Worm (Caenorhabditis elegans) whole organism, young adult: ENCODE results near the gene F46C3.7.

Experiments
- B0035.1 ChIP-seq: sonication (generic microtip); optimal IDR thresholded peaks from 2 replicates; lab custom pipeline; 2016; ENCODE audit warnings: missing genetic modification characterization, mild to moderate bottlenecking, missing compliant biosample characterization, missing genotype, missing genetic modification reagents
- C17E4.6 ChIP-seq: fragments of 200-800 bp; sonication (Bioruptor generic); IDR thresholded peaks from 2 replicates; pipeline ENCODE4 v1.3.6; 2022; ENCODE audit warnings: missing genetic modification reagents, missing genetic modification characterization, missing compliant biosample characterization
- F49E8.2 ChIP-seq: sonication (generic microtip); optimal IDR thresholded peaks from 3 replicates; lab custom pipeline; 2017; ENCODE audit warnings: missing genetic modification characterization, mild to moderate bottlenecking, missing compliant biosample characterization, antibody characterized with exemption, moderate library complexity; ENCODE audit not compliant: insufficient read depth
- K12H6.12 ChIP-seq: fragments of 200-800 bp; sonication (Bioruptor generic); optimal IDR thresholded peaks from 2 replicates; lab custom pipeline; 2018; ENCODE audit warnings: mild to moderate bottlenecking, missing genetic modification characterization, missing compliant biosample characterization
- T07F8.4 ChIP-seq: sonication (generic microtip); optimal IDR thresholded peaks from 2 replicates; lab custom pipeline; 2016; ENCODE audit warnings: mild to moderate bottlenecking, missing genetic modification characterization, moderate library complexity, missing compliant biosample characterization
- atf-7 ChIP-seq: sonication (generic microtip); optimal IDR thresholded peaks from 2 replicates; lab custom pipeline; 2017; ENCODE audit warnings: mild to moderate bottlenecking, missing genetic modification characterization, missing compliant biosample characterization
- bed-2 ChIP-seq: fragments of 200-800 bp; sonication (Bioruptor generic); IDR thresholded peaks from 2 replicates; pipeline ENCODE4 v1.3.6; 2022; ENCODE audit warnings: missing genetic modification reagents, missing genetic modification characterization, missing compliant biosample characterization
- cebp-1 ChIP-seq, 2 experiments: fragments of 200-800 bp in 1 of 2; sonication (Bioruptor generic) in 1 of 2; sonication (generic microtip) in 1 of 2; IDR thresholded peaks in 1 of 2; optimal IDR thresholded peaks in 1 of 2; 2 replicates each; pipeline versions ENCODE4 v1.3.6 to Lab custom; 2017 to 2022; ENCODE audit warnings: missing compliant biosample characterization in 2 of 2, missing genetic modification characterization in 2 of 2, mild to moderate bottlenecking in 1 of 2, missing genetic modification reagents in 1 of 2, moderate library complexity in 1 of 2
- dox-1 ChIP-seq: fragments of 200-800 bp; sonication (Bioruptor generic); IDR thresholded peaks from 2 replicates; pipeline ENCODE4 v1.3.6; 2022; ENCODE audit warnings: missing genetic modification reagents, missing genetic modification characterization, missing compliant biosample characterization
- ets-4 ChIP-seq: fragments of 200-800 bp; sonication (Bioruptor generic); optimal IDR thresholded peaks from 2 replicates; lab custom pipeline; 2018; ENCODE audit warnings: mild to moderate bottlenecking, missing genetic modification characterization, missing compliant biosample characterization
- him-1 ChIP-seq: sonication (generic microtip); optimal IDR thresholded peaks from 2 replicates; lab custom pipeline; 2016; ENCODE audit warnings: missing genotype, missing genetic modification reagents, missing genetic modification characterization, missing compliant biosample characterization
- hlh-12 ChIP-seq: sonication (generic microtip); optimal IDR thresholded peaks from 2 replicates; lab custom pipeline; 2016; ENCODE audit warnings: missing genetic modification characterization, missing compliant biosample characterization
- hlh-26 ChIP-seq: fragments of 200-800 bp; sonication (Bioruptor generic); conservative IDR thresholded peaks from 2 replicates; pipeline ENCODE4 v1.3.6; 2022; ENCODE audit warnings: missing genetic modification reagents, missing genetic modification characterization, missing compliant biosample characterization
- hmg-20 ChIP-seq: fragments of 200-800 bp; sonication (Bioruptor generic); IDR thresholded peaks from 2 replicates; pipeline ENCODE4 v1.3.6; 2022; ENCODE audit warnings: missing genetic modification reagents, missing genetic modification characterization, missing compliant biosample characterization
- hrde-1 ChIP-seq: sonication (generic microtip); optimal IDR thresholded peaks from 2 replicates; lab custom pipeline; 2016; ENCODE audit warnings: missing genetic modification characterization, mild to moderate bottlenecking, missing compliant biosample characterization, moderate library complexity, missing genotype, missing genetic modification reagents, borderline replicate concordance
- hsf-1 ChIP-seq: fragments of 200-800 bp; sonication (Bioruptor generic); IDR thresholded peaks from 2 replicates; pipeline ENCODE4 v1.3.6; 2022; ENCODE audit warnings: missing genetic modification reagents, missing genetic modification characterization, missing compliant biosample characterization
- let-526 ChIP-seq: fragments of 200-800 bp; sonication (Bioruptor generic); IDR thresholded peaks from 2 replicates; pipeline ENCODE4 v1.3.6; 2022; ENCODE audit warnings: missing genetic modification reagents, missing genetic modification characterization, missing compliant biosample characterization
- madf-3 ChIP-seq: fragments of 200-800 bp; sonication (Bioruptor generic); IDR thresholded peaks from 2 replicates; pipeline ENCODE4 v1.3.6; 2022; ENCODE audit warnings: missing genetic modification reagents, missing genetic modification characterization, missing compliant biosample characterization
- mcd-1 ChIP-seq: fragments of 200-800 bp; sonication (Bioruptor generic); IDR thresholded peaks from 2 replicates; pipeline ENCODE4 v1.3.6; 2022; ENCODE audit warnings: missing genetic modification reagents, missing genetic modification characterization, missing compliant biosample characterization
- nfya-2 ChIP-seq: fragments of 200-800 bp; sonication (Bioruptor generic); IDR thresholded peaks from 2 replicates; pipeline ENCODE4 v1.3.6; 2022; ENCODE audit warnings: missing genetic modification reagents, missing genetic modification characterization, missing compliant biosample characterization
- nhr-80 ChIP-seq: sonication (generic microtip); optimal IDR thresholded peaks from 2 replicates; lab custom pipeline; 2016; ENCODE audit warnings: missing genetic modification characterization, missing compliant biosample characterization
- pbrm-1 ChIP-seq: fragments of 200-800 bp; sonication (Bioruptor generic); IDR thresholded peaks from 2 replicates; pipeline ENCODE4 v1.3.6; 2022; ENCODE audit warnings: missing genetic modification reagents, missing genetic modification characterization, missing compliant biosample characterization
- sea-2 ChIP-seq: fragments of 200-800 bp; sonication (Bioruptor generic); IDR thresholded peaks from 2 replicates; pipeline ENCODE4 v1.3.6; 2022; ENCODE audit warnings: missing genetic modification characterization, missing compliant biosample characterization
- snpc-1.1 ChIP-seq: sonication (generic microtip); optimal IDR thresholded peaks from 2 replicates; lab custom pipeline; 2017; ENCODE audit warnings: missing genetic modification characterization, mild to moderate bottlenecking, missing compliant biosample characterization, antibody characterized with exemption, moderate library complexity, missing genotype, missing genetic modification reagents; ENCODE audit not compliant: insufficient read depth
- somi-1 ChIP-seq: fragments of 200-800 bp; sonication (Bioruptor generic); optimal IDR thresholded peaks from 2 replicates; lab custom pipeline; 2018; ENCODE audit warnings: mild to moderate bottlenecking, missing genetic modification characterization, missing compliant biosample characterization
- sptf-2 ChIP-seq: fragments of 200-800 bp; sonication (Bioruptor generic); optimal IDR thresholded peaks from 2 replicates; lab custom pipeline; 2018; ENCODE audit warnings: mild to moderate bottlenecking, missing genetic modification characterization, missing compliant biosample characterization
- xnd-1 ChIP-seq: sonication (generic microtip); optimal IDR thresholded peaks from 2 replicates; lab custom pipeline; 2016; ENCODE audit warnings: missing genotype, missing genetic modification reagents, missing genetic modification characterization, missing compliant biosample characterization
- ztf-25 ChIP-seq: fragments of 200-800 bp; sonication (Bioruptor generic); IDR thresholded peaks from 2 replicates; pipeline ENCODE4 v1.3.6; 2022; ENCODE audit warnings: missing genetic modification reagents, missing genetic modification characterization, missing compliant biosample characterization
- ztf-3 ChIP-seq: fragments of 200-800 bp; sonication (Bioruptor generic); optimal IDR thresholded peaks from 2 replicates; lab custom pipeline; 2018; ENCODE audit warnings: mild to moderate bottlenecking, missing genetic modification characterization, missing compliant biosample characterization
- ztf-6 ChIP-seq: fragments of 200-800 bp; sonication (Bioruptor generic); IDR thresholded peaks from 2 replicates; pipeline ENCODE4 v1.3.6; 2022; ENCODE audit warnings: missing genetic modification reagents, missing genetic modification characterization, missing compliant biosample characterization

The F46C3.7 gene

ce11 chrX:11446535-11446934 lies 6.7 kb downstream of the F46C3.7 start, which contains the start of gene igeg-2:
Gene igeg-2, minus strand, starts transcription at chrX:11446635.
- TF ChIP-seq sea-2 (GFP tag; lab: Robert Waterston, UW) (no peak), let-526 (no peak), ztf-6 (GFP tag; lab: Robert Waterston, UW) (no peak), F49E8.2 (no peak), T07F8.4 (no peak), him-1 (no peak), pbrm-1 (GFP tag; lab: Robert Waterston, UW) (no peak), B0035.1 (tag; lab: Kevin White, UChicago) (no peak), mcd-1 (GFP tag; lab: Robert Waterston, UW) (no peak), ztf-25 (GFP tag; lab: Robert Waterston, UW) (no peak), hsf-1 (GFP tag; lab: Robert Waterston, UW) (no peak)

- TF ChIP-seq snpc-1.1 (tag; lab: Kevin White, UChicago) (no peak), C17E4.6 (no peak), pbrm-1 (GFP tag; lab: Robert Waterston, UW) (0 out of 2 replicates have a peak, but pooled peaks have one; percentile 24), sptf-2 (GFP tag; lab: Kevin White, UChicago) (no peak), nhr-80 (tag; lab: Kevin White, UChicago) (peak; percentile 85), ets-4 (GFP tag; lab: Kevin White, UChicago) (peak; percentile 43), cebp-1 (GFP tag; IDR thresholded peaks at IDR 0.05; lab: Robert Waterston, UW) (no peak), cebp-1 (tag; optimal IDR thresholded peaks at IDR 0.05; lab: Kevin White, UChicago) (peak; percentile 72), dox-1 (peak; percentile 29; the same call in 1 of the 2 replicates)
- TF ChIP-seq, all 124 proteins: peak for 5
Observed at ce11 chrX:11447695-11448094, 7.9 kb downstream of the F46C3.7 start.

ce11 chrX:11450261-11450660 lies 10.4 kb downstream of the F46C3.7 start:
- no peak for TF ChIP-seq bed-2 (GFP tag; lab: Robert Waterston, UW)
- TF ChIP-seq somi-1: peak; percentile 7
- TF ChIP-seq, all 124 proteins: peak for 1

- TF ChIP-seq atf-7 (tag; lab: Kevin White, UChicago) (no peak), hlh-12 (tag; lab: Kevin White, UChicago) (no peak), let-526 (no peak), hmg-20 (GFP tag; lab: Robert Waterston, UW) (no peak), madf-3 (no peak)
- TF ChIP-seq, all 124 proteins: peak for 0
Observed at ce11 chrX:11452316-11452715, 12.5 kb downstream of the F46C3.7 start.

ce11 chrX:11454231-11454630 lies 14.4 kb downstream of the F46C3.7 start, which contains the start of gene F48C5.2:
Gene F48C5.2, minus strand, starts transcription at chrX:11454331.
- TF ChIP-seq nfya-2 (GFP tag; lab: Robert Waterston, UW) (no peak), hrde-1 (tag; lab: Kevin White, UChicago) (no peak), ztf-6 (GFP tag; lab: Robert Waterston, UW) (no peak), K12H6.12 (tag; lab: Kevin White, UChicago) (no peak), hlh-26 (GFP tag; lab: Robert Waterston, UW) (no peak), xnd-1 (tag; lab: Kevin White, UChicago) (no peak), ztf-3 (GFP tag; lab: Kevin White, UChicago) (no peak)
